Worm (Caenorhabditis elegans): ENCODE results near the gene C08B6.11.

DNA sequence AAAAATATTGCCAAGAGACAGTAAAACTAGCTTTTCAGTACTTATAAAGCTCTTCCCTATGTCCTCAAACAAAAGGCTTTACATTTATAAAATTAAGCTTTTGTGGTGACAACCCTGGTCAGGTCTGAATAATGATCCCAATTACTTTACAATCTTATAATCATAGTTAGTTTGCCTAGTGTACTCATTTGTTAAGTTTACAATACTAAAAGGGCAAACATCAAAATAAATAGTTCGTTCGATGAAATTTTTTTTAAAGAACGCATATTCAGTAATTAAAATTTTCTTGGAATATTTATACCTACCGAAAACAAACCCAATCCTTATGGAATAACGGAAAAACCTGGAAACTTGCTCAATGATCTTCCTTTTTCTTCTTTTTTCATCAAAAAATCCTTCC lies 48.7 kb upstream of the C08B6.11 start:
- TF ChIP-seq T22C8.4 (GFP tag; IDR thresholded peaks at IDR 0.05), result no peak
- no peak for TF ChIP-seq ztf-23 (GFP tag; IDR thresholded peaks at IDR 0.05)
- TF ChIP-seq med-1 (GFP tag; optimal IDR thresholded peaks at IDR 0.05; ENCODE audit: insufficient read depth), result no peak
